Worm (Caenorhabditis elegans) whole organism, young adult: Measurements from ENCODE around the gene clp-7.

Experiments
- B0261.1 ChIP-seq: sonication (generic microtip); optimal IDR thresholded peaks from 2 replicates; lab custom pipeline; 2016; ENCODE audit warnings: mild to moderate bottlenecking, missing genetic modification characterization, moderate library complexity, missing compliant biosample characterization
- ceh-40 ChIP-seq: fragments of 200-800 bp; sonication (Bioruptor generic); IDR thresholded peaks from 2 replicates; pipeline ENCODE4 v1.3.6; 2022; ENCODE audit warnings: missing genetic modification characterization, missing compliant biosample characterization
- dox-1 ChIP-seq: fragments of 200-800 bp; sonication (Bioruptor generic); IDR thresholded peaks from 2 replicates; pipeline ENCODE4 v1.3.6; 2022; ENCODE audit warnings: missing genetic modification reagents, missing genetic modification characterization, missing compliant biosample characterization
- ekl-4 ChIP-seq: fragments of 200-800 bp; sonication (Bioruptor generic); IDR thresholded peaks from 2 replicates; pipeline ENCODE4 v1.3.6; 2022; ENCODE audit warnings: missing genetic modification reagents, missing genetic modification characterization, missing compliant biosample characterization
- him-1 ChIP-seq: sonication (generic microtip); optimal IDR thresholded peaks from 2 replicates; lab custom pipeline; 2016; ENCODE audit warnings: missing genotype, missing genetic modification reagents, missing genetic modification characterization, missing compliant biosample characterization
- hmg-1.2 ChIP-seq: fragments of 200-800 bp; sonication (Bioruptor generic); IDR thresholded peaks from 2 replicates; pipeline ENCODE4 v1.3.6; 2022; ENCODE audit warnings: missing genetic modification reagents, missing genetic modification characterization, missing compliant biosample characterization
- lag-1 ChIP-seq: fragments of 200-800 bp; sonication (Bioruptor generic); IDR thresholded peaks from 2 replicates; pipeline ENCODE4 v1.3.6; 2022; ENCODE audit warnings: missing genetic modification reagents, missing genetic modification characterization, missing compliant biosample characterization
- lin-54 ChIP-seq: fragments of 200-800 bp; sonication (Bioruptor generic); optimal IDR thresholded peaks from 2 replicates; lab custom pipeline; 2018; ENCODE audit warnings: mild to moderate bottlenecking, missing genetic modification characterization, missing compliant biosample characterization
- madf-6 ChIP-seq: fragments of 200-800 bp; sonication (Bioruptor generic); IDR thresholded peaks from 2 replicates; pipeline ENCODE4 v1.3.6; 2022; ENCODE audit warnings: missing genetic modification reagents, missing genetic modification characterization, missing compliant biosample characterization
- mcd-1 ChIP-seq: fragments of 200-800 bp; sonication (Bioruptor generic); IDR thresholded peaks from 2 replicates; pipeline ENCODE4 v1.3.6; 2022; ENCODE audit warnings: missing genetic modification reagents, missing genetic modification characterization, missing compliant biosample characterization
- nhr-80 ChIP-seq: sonication (generic microtip); optimal IDR thresholded peaks from 2 replicates; lab custom pipeline; 2016; ENCODE audit warnings: missing genetic modification characterization, missing compliant biosample characterization
- rpc-1 ChIP-seq, 2 experiments: fragments of 150-350 bp in 1 of 2; sonication (generic microtip) in 1 of 2; optimal IDR thresholded peaks; 2 replicates each; lab custom pipeline; 2014 to 2018; ENCODE audit warnings: missing biosample characterization in 1 of 2, missing genetic modification characterization in 1 of 2, missing genetic modification reagents in 1 of 2, missing genotype in 1 of 2
- tbp1 ChIP-seq: fragments of 200-800 bp; sonication (Bioruptor generic); optimal IDR thresholded peaks from 2 replicates; lab custom pipeline; 2018; ENCODE audit warnings: mild to moderate bottlenecking, missing genetic modification characterization, missing compliant biosample characterization
- unc-130 ChIP-seq: sonication (generic microtip); optimal IDR thresholded peaks from 2 replicates; lab custom pipeline; 2016; ENCODE audit warnings: missing genetic modification reagents, missing genetic modification characterization, missing compliant biosample characterization
- zfh-2 ChIP-seq: fragments of 200-800 bp; sonication (Bioruptor generic); conservative IDR thresholded peaks from 2 replicates; pipeline ENCODE4 v1.3.6; 2022; ENCODE audit warnings: missing genetic modification reagents, missing genetic modification characterization, missing compliant biosample characterization
- ztf-25 ChIP-seq: fragments of 200-800 bp; sonication (Bioruptor generic); IDR thresholded peaks from 2 replicates; pipeline ENCODE4 v1.3.6; 2022; ENCODE audit warnings: missing genetic modification reagents, missing genetic modification characterization, missing compliant biosample characterization
- ztf-6 ChIP-seq: fragments of 200-800 bp; sonication (Bioruptor generic); IDR thresholded peaks from 2 replicates; pipeline ENCODE4 v1.3.6; 2022; ENCODE audit warnings: missing genetic modification reagents, missing genetic modification characterization, missing compliant biosample characterization

Gene clp-7

ce11 chrIV:1385915-1386314 lies 59.9 kb downstream of the clp-7 start, which contains the start of gene nhr-41:
Gene nhr-41, plus strand, starts transcription at chrIV:1386215.
- no peak for TF ChIP-seq ztf-25 (GFP tag; lab: Robert Waterston, UW)
- TF ChIP-seq zfh-2 = peak; percentile 61; the same call in 1 of the 2 replicates
- TF ChIP-seq mcd-1 = no peak
- TF ChIP-seq ceh-40 (GFP tag; lab: Robert Waterston, UW) = no peak
- no peak for TF ChIP-seq lin-54 (GFP tag; lab: Kevin White, UChicago)
- peak; percentile 15; the same call in 1 of the 2 replicates for TF ChIP-seq hmg-1.2 (GFP tag; lab: Robert Waterston, UW)
- TF ChIP-seq nhr-80 = no peak
- no peak for TF ChIP-seq ekl-4
- TF ChIP-seq dox-1 (GFP tag; lab: Robert Waterston, UW) = 0 out of 2 replicates have a peak, but pooled peaks have one; percentile 10

ce11 chrIV:1385500-1385899 lies 60.3 kb downstream of the clp-7 start:
- no peak for TF ChIP-seq unc-130 (GFP tag; lab: Kevin White, UChicago)
- no peak for TF ChIP-seq ztf-6 (GFP tag; lab: Robert Waterston, UW)
- TF ChIP-seq lag-1 = no peak
- TF ChIP-seq rpc-1 (optimal IDR thresholded peaks at IDR 0.05; lab: Kevin White, UChicago) = peak; percentile 16
- TF ChIP-seq rpc-1 (tag; optimal IDR thresholded peaks at IDR 0.05; lab: Kevin White, UChicago) = peak; percentile 57
- TF ChIP-seq madf-6 (GFP tag; lab: Robert Waterston, UW) = no peak
- peak; percentile 45 for TF ChIP-seq B0261.1 (tag; lab: Kevin White, UChicago)
- TF ChIP-seq tbp1 = peak; percentile 68
- TF ChIP-seq him-1 (tag; lab: Kevin White, UChicago) = no peak
